Worm (Caenorhabditis elegans): ENCODE data around the gene K08E4.2.

ce11 chrIV:12084178-12084577 lies 27.7 kb upstream of the K08E4.2 start, which contains the start of gene repo-1:
- TF ChIP-seq hmbx-1 (tag; optimal IDR thresholded peaks at IDR 0.05): no peak
- TF ChIP-seq ceh-36 (tag; optimal IDR thresholded peaks at IDR 0.05): no peak
- TF ChIP-seq flt-1 (GFP tag; IDR thresholded peaks at IDR 0.05): no peak
- no peak for TF ChIP-seq ceh-13 (GFP tag; optimal IDR thresholded peaks at IDR 0.05)
